Fruit fly (Drosophila melanogaster) Kc167 (cell line): ENCODE measurements around the gene CG9098.

Experiments
- Sin3A ChIP-seq: fragments of >200 bp; optimal IDR thresholded peaks from 2 replicates; lab custom pipeline; 2018; ENCODE audit warnings: missing external identifiers
- h ChIP-seq: fragments of >200 bp; optimal IDR thresholded peaks from 3 replicates; lab custom pipeline; 2018; ENCODE audit warnings: missing external identifiers

- TF ChIP-seq h (lab: Kevin White, UChicago): no peak
- no peak for TF ChIP-seq Sin3A (lab: Kevin White, UChicago)
Observed at dm6 chr2L:5963251-5963650, 48.9 kb downstream of the CG9098 start.
